Fruit fly (Drosophila melanogaster) whole organism, embryonic: Measurements from ENCODE around the gene CG10866.
A peak's percentile ranks its signal among the peaks of the same experiment; 100 is the strongest.

Experiments
- Antp ChIP-seq: fragments of 200-800 bp; sonication (Bioruptor generic); optimal IDR thresholded peaks from 3 replicates; lab custom pipeline; 2016; ENCODE audit warnings: missing biosample characterization, missing genetic modification characterization
- Bteb2 ChIP-seq: fragments of 200-800 bp; sonication (Bioruptor generic); optimal IDR thresholded peaks from 2 replicates; lab custom pipeline; 2016; ENCODE audit warnings: missing biosample characterization, missing genetic modification characterization
- CG10147 ChIP-seq: fragments of 200-800 bp; sonication (Bioruptor generic); optimal IDR thresholded peaks from 2 replicates; lab custom pipeline; 2019; ENCODE audit warnings: missing biosample characterization, mild to moderate bottlenecking, missing genetic modification characterization, moderate library complexity
- CG10209 ChIP-seq: fragments of 200-800 bp; sonication (Bioruptor generic); optimal IDR thresholded peaks from 3 replicates; lab custom pipeline; 2017; ENCODE audit warnings: missing biosample characterization, mild to moderate bottlenecking, missing genetic modification characterization, missing genetic modification reagents
- CG10565 ChIP-seq: fragments of 200-800 bp; sonication (Bioruptor generic); optimal IDR thresholded peaks from 3 replicates; lab custom pipeline; 2016; ENCODE audit warnings: missing biosample characterization, mild to moderate bottlenecking, missing genetic modification characterization
- CG16815 ChIP-seq: fragments of 200-800 bp; sonication (Bioruptor generic); optimal IDR thresholded peaks from 3 replicates; lab custom pipeline; 2017; ENCODE audit warnings: missing biosample characterization, mild to moderate bottlenecking, missing genetic modification characterization
- CG2199 ChIP-seq: fragments of 200-800 bp; sonication (Bioruptor generic); IDR thresholded peaks from 3 replicates; pipeline ENCODE4 v1.3.6; 2022; ENCODE audit warnings: missing biosample characterization, missing genetic modification characterization
- CG31224 ChIP-seq: fragments of 200-800 bp; sonication (Bioruptor generic); IDR thresholded peaks from 2 replicates; pipeline ENCODE4 v1.3.6; 2022; ENCODE audit warnings: missing biosample characterization, missing genetic modification characterization
- CG42726 ChIP-seq: fragments of 200-800 bp; sonication (Bioruptor generic); IDR thresholded peaks from 2 replicates; pipeline ENCODE4 v1.3.6; 2022; ENCODE audit warnings: missing biosample characterization, missing genetic modification characterization; ENCODE audit not compliant: partially characterized antibody
- CG43689 ChIP-seq: fragments of 200-800 bp; sonication (Bioruptor generic); IDR thresholded peaks from 2 replicates; pipeline ENCODE4 v1.3.6; 2022; ENCODE audit warnings: missing biosample characterization, missing genetic modification characterization
- CG4854 ChIP-seq: fragments of 200-800 bp; sonication (Bioruptor generic); optimal IDR thresholded peaks from 2 replicates; lab custom pipeline; 2016; ENCODE audit warnings: missing biosample characterization, missing genetic modification characterization, inconsistent platforms
- CG6175 ChIP-seq: fragments of 200-800 bp; sonication (Bioruptor generic); IDR thresholded peaks from 3 replicates; pipeline ENCODE4 v1.3.6; 2022; ENCODE audit warnings: missing biosample characterization, missing genetic modification characterization
- CG6765 ChIP-seq: fragments of 200-800 bp; sonication (Bioruptor generic); optimal IDR thresholded peaks from 3 replicates; lab custom pipeline; 2017; ENCODE audit warnings: missing biosample characterization, mild to moderate bottlenecking, missing genetic modification characterization
- CG8281 ChIP-seq: fragments of 200-800 bp; sonication (Bioruptor generic); optimal IDR thresholded peaks from 2 replicates; lab custom pipeline; 2018; ENCODE audit warnings: missing biosample characterization, mild to moderate bottlenecking, missing genetic modification characterization, moderate library complexity
- CG9876 ChIP-seq: fragments of 200-800 bp; sonication (Bioruptor generic); optimal IDR thresholded peaks from 2 replicates; lab custom pipeline; 2016; ENCODE audit warnings: missing biosample characterization, missing genetic modification characterization
- Elba2 ChIP-seq: fragments of 200-800 bp; sonication (Bioruptor generic); optimal IDR thresholded peaks from 3 replicates; lab custom pipeline; 2016; ENCODE audit warnings: missing biosample characterization, missing genetic modification characterization
- Fer1 ChIP-seq: fragments of 200-800 bp; sonication (Bioruptor generic); optimal IDR thresholded peaks from 2 replicates; lab custom pipeline; 2017; ENCODE audit warnings: missing biosample characterization, mild to moderate bottlenecking, missing genetic modification characterization
- Fer3 ChIP-seq: fragments of 200-800 bp; sonication (Bioruptor generic); optimal IDR thresholded peaks from 2 replicates; lab custom pipeline; 2018; ENCODE audit warnings: missing biosample characterization, mild to moderate bottlenecking, missing genetic modification characterization, moderate library complexity
- HHEX ChIP-seq: fragments of 200-800 bp; sonication (Bioruptor generic); optimal IDR thresholded peaks from 3 replicates; lab custom pipeline; 2017; ENCODE audit warnings: missing biosample characterization, mild to moderate bottlenecking, missing genetic modification characterization, missing genetic modification reagents
- HLH4C ChIP-seq: fragments of 200-800 bp; sonication (Bioruptor generic); IDR thresholded peaks from 3 replicates; pipeline ENCODE4 v1.3.6; 2022; ENCODE audit warnings: missing biosample characterization, missing genetic modification characterization; ENCODE audit not compliant: partially characterized antibody
- Jarid2 ChIP-seq: fragments of 200-800 bp; sonication (Bioruptor generic); optimal IDR thresholded peaks from 3 replicates; lab custom pipeline; 2017; ENCODE audit warnings: mild to moderate bottlenecking, missing biosample characterization, missing genetic modification reagents, missing genetic modification characterization
- Lim3 ChIP-seq: fragments of 200-800 bp; sonication (Bioruptor generic); IDR thresholded peaks from 2 replicates; pipeline ENCODE4 v1.3.6; 2022; ENCODE audit warnings: missing biosample characterization, missing genetic modification characterization
- Mes4 ChIP-seq: fragments of 200-800 bp; sonication (Bioruptor generic); optimal IDR thresholded peaks from 2 replicates; lab custom pipeline; 2016; ENCODE audit warnings: missing biosample characterization, missing genetic modification characterization
- Neu2 ChIP-seq: fragments of 200-800 bp; sonication (Bioruptor generic); optimal IDR thresholded peaks from 3 replicates; lab custom pipeline; 2016; ENCODE audit warnings: missing biosample characterization, missing genetic modification characterization, borderline replicate concordance
- NfI ChIP-seq: fragments of 200-800 bp; sonication (Bioruptor generic); optimal IDR thresholded peaks from 3 replicates; lab custom pipeline; 2018; ENCODE audit warnings: missing biosample characterization, mild to moderate bottlenecking, missing genetic modification characterization, moderate library complexity
- Opbp ChIP-seq: fragments of 200-800 bp; sonication (Bioruptor generic); IDR thresholded peaks from 3 replicates; pipeline ENCODE4 v1.3.6; 2022; ENCODE audit warnings: missing biosample characterization, missing genetic modification characterization; ENCODE audit not compliant: partially characterized antibody
- Trl ChIP-seq, 3 experiments: fragments of >200 bp in 2 of 3; fragments of 200-800 bp in 1 of 3; sonication (Bioruptor generic) in 1 of 3; optimal IDR thresholded peaks; 2 replicates in 1 of 3; 3 replicates in 2 of 3; lab custom pipeline; 2016 to 2017; ENCODE audit warnings: missing biosample characterization in 1 of 3, missing genetic modification characterization in 1 of 3
- Usf ChIP-seq: fragments of 200-800 bp; sonication (Bioruptor generic); optimal IDR thresholded peaks from 2 replicates; lab custom pipeline; 2017; ENCODE audit warnings: missing genotype, missing biosample characterization, missing genetic modification characterization
- amos ChIP-seq: fragments of 200-800 bp; sonication (Bioruptor generic); IDR thresholded peaks from 2 replicates; pipeline ENCODE4 v1.3.6; 2022; ENCODE audit warnings: missing biosample characterization, missing genetic modification characterization; ENCODE audit not compliant: partially characterized antibody
- br ChIP-seq: fragments of >200 bp; optimal IDR thresholded peaks from 2 replicates; lab custom pipeline; 2017
- cg ChIP-seq: fragments of 200-800 bp; sonication (Bioruptor generic); optimal IDR thresholded peaks from 3 replicates; lab custom pipeline; 2019; ENCODE audit warnings: missing biosample characterization, mild to moderate bottlenecking, missing genetic modification characterization, moderate library complexity
- chif ChIP-seq, 2 experiments: fragments of 200-800 bp; sonication (Bioruptor generic); optimal IDR thresholded peaks; 3 replicates each; lab custom pipeline; 2016; ENCODE audit warnings: missing biosample characterization in 2 of 2, missing genetic modification characterization in 2 of 2
- en ChIP-seq: fragments of 200-800 bp; sonication (Bioruptor generic); optimal IDR thresholded peaks from 2 replicates; lab custom pipeline; 2016; ENCODE audit warnings: missing biosample characterization, missing genetic modification characterization
- fru ChIP-seq: fragments of >200 bp; optimal IDR thresholded peaks from 2 replicates; lab custom pipeline; 2017
- ind ChIP-seq: fragments of 200-800 bp; sonication (Bioruptor generic); optimal IDR thresholded peaks from 3 replicates; lab custom pipeline; 2016; ENCODE audit warnings: missing biosample characterization, missing genetic modification characterization
- nerfin-1 ChIP-seq: fragments of 200-800 bp; sonication (Bioruptor generic); optimal IDR thresholded peaks from 3 replicates; lab custom pipeline; 2019; ENCODE audit warnings: missing biosample characterization, mild to moderate bottlenecking, missing genetic modification characterization, moderate library complexity
- p53 ChIP-seq: fragments of 200-800 bp; sonication (Bioruptor generic); optimal IDR thresholded peaks from 2 replicates; lab custom pipeline; 2016; ENCODE audit warnings: missing biosample characterization, missing genetic modification characterization
- pfk ChIP-seq: fragments of 200-800 bp; sonication (Bioruptor generic); optimal IDR thresholded peaks from 2 replicates; lab custom pipeline; 2018; ENCODE audit warnings: missing biosample characterization, mild to moderate bottlenecking, missing genetic modification characterization, moderate library complexity
- pum ChIP-seq: fragments of 200-800 bp; sonication (Bioruptor generic); optimal IDR thresholded peaks from 2 replicates; lab custom pipeline; 2016; ENCODE audit warnings: missing biosample characterization, missing genetic modification characterization
- repo ChIP-seq: fragments of 200-800 bp; sonication (Bioruptor generic); optimal IDR thresholded peaks from 2 replicates; lab custom pipeline; 2016; ENCODE audit warnings: missing biosample characterization, missing genetic modification characterization
- scrt ChIP-seq: fragments of 200-800 bp; sonication (Bioruptor generic); optimal IDR thresholded peaks from 2 replicates; lab custom pipeline; 2018; ENCODE audit warnings: missing biosample characterization, mild to moderate bottlenecking, missing genetic modification characterization, moderate library complexity
- sima ChIP-seq: fragments of 200-800 bp; sonication (Bioruptor generic); optimal IDR thresholded peaks from 2 replicates; lab custom pipeline; 2016; ENCODE audit warnings: missing biosample characterization, missing genetic modification characterization
- slou ChIP-seq: fragments of 200-800 bp; sonication (Bioruptor generic); optimal IDR thresholded peaks from 3 replicates; lab custom pipeline; 2016; ENCODE audit warnings: missing biosample characterization, missing genetic modification characterization
- ssp ChIP-seq: fragments of 200-800 bp; sonication (Bioruptor generic); IDR thresholded peaks from 2 replicates; pipeline ENCODE4 v1.3.6; 2022; ENCODE audit warnings: missing biosample characterization, missing genetic modification characterization
- tin ChIP-seq: fragments of 200-800 bp; sonication (Bioruptor generic); optimal IDR thresholded peaks from 3 replicates; lab custom pipeline; 2016; ENCODE audit warnings: missing biosample characterization, missing genetic modification characterization
- trem ChIP-seq: fragments of 200-800 bp; optimal IDR thresholded peaks from 3 replicates; lab custom pipeline; 2019; ENCODE audit warnings: missing biosample characterization, mild to moderate bottlenecking, missing genetic modification characterization, moderate library complexity
- trh ChIP-seq: fragments of 200-800 bp; sonication (Bioruptor generic); optimal IDR thresholded peaks from 2 replicates; lab custom pipeline; 2016; ENCODE audit warnings: missing biosample characterization, missing genetic modification characterization
- unpg ChIP-seq: fragments of 200-800 bp; sonication (Bioruptor generic); optimal IDR thresholded peaks from 3 replicates; lab custom pipeline; 2018; ENCODE audit warnings: missing biosample characterization, mild to moderate bottlenecking, missing genetic modification characterization, moderate library complexity
- wdn ChIP-seq: fragments of 200-800 bp; sonication (Bioruptor generic); IDR thresholded peaks from 2 replicates; pipeline ENCODE4 v1.3.6; 2022; ENCODE audit warnings: missing biosample characterization, missing genetic modification characterization
- wor ChIP-seq: fragments of 200-800 bp; sonication (Bioruptor generic); IDR thresholded peaks from 2 replicates; pipeline ENCODE4 v1.3.6; 2022; ENCODE audit warnings: missing biosample characterization, missing genetic modification characterization

Gene CG10866

dm6 chr3L:3940075-3940819, 2.5 kb upstream of the CG10866 start, which contains the start of gene CG12766 (continued):
- TF ChIP-seq wor (GFP tag; lab: Robert Waterston, UW) (no peak), tin (no peak), amos (GFP tag; lab: Robert Waterston, UW) (peak; percentile 47; the same call in 1 of the 2 replicates), CG16815 (GFP tag; lab: Kevin White, UChicago) (no peak), en (GFP tag; lab: Kevin White, UChicago) (no peak), p53 (GFP tag; lab: Kevin White, UChicago) (no peak), Mes4 (GFP tag; lab: Kevin White, UChicago) (no peak), Neu2 (GFP tag; lab: Kevin White, UChicago) (no peak), CG10147 (GFP tag; lab: Kevin White, UChicago) (peak; percentile 11), CG6765 (no peak), HLH4C (GFP tag; lab: Robert Waterston, UW) (peak; percentile 78), CG42726 (GFP tag; lab: Robert Waterston, UW) (no peak), trh (no peak), Elba2 (GFP tag; lab: Kevin White, UChicago) (no peak), CG4854 (GFP tag; lab: Kevin White, UChicago) (no peak), Fer1 (GFP tag; lab: Kevin White, UChicago) (peak; percentile 32), CG2199 (GFP tag; lab: Robert Waterston, UW) (no peak), CG10565 (no peak), pfk (GFP tag; lab: Kevin White, UChicago) (no peak), fru (lab: Kevin White, UChicago) (no peak), Jarid2 (GFP tag; lab: Kevin White, UChicago) (no peak), CG31224 (GFP tag; lab: Robert Waterston, UW) (no peak), nerfin-1 (tag; lab: Kevin White, UChicago) (no peak), cg (GFP tag; lab: Kevin White, UChicago) (no peak), repo (GFP tag; lab: Kevin White, UChicago) (no peak), Trl (optimal IDR thresholded peaks at IDR 0.05; lab: Kevin White, UChicago) (no peak), Trl (GFP tag; optimal IDR thresholded peaks at IDR 0.05; lab: Kevin White, UChicago) (no peak), CG10209 (GFP tag; lab: Kevin White, UChicago) (no peak), HHEX (GFP tag; lab: Kevin White, UChicago) (no peak), Usf (no peak), trem (tag; lab: Kevin White, UChicago) (no peak), pum (GFP tag; lab: Kevin White, UChicago) (no peak), Antp (GFP tag; lab: Kevin White, UChicago) (no peak), NfI (GFP tag; lab: Kevin White, UChicago) (no peak), Fer3 (tag; lab: Kevin White, UChicago) (peak; percentile 40), sima (GFP tag; lab: Kevin White, UChicago) (no peak), ssp (no peak), Lim3 (GFP tag; lab: Robert Waterston, UW) (no peak), Bteb2 (GFP tag; lab: Kevin White, UChicago) (no peak), Opbp (peak; percentile 34; the same call in 1 of the 3 replicates), ind (GFP tag; lab: Kevin White, UChicago) (no peak), CG8281 (no peak), br (lab: Kevin White, UChicago) (no peak), wdn (GFP tag; lab: Robert Waterston, UW) (no peak), scrt (peak; percentile 1), CG9876 (no peak), slou (GFP tag; lab: Kevin White, UChicago) (no peak), unpg (no peak), CG43689 (no peak), CG6175 (GFP tag; lab: Robert Waterston, UW) (no peak), chif (GFP tag; optimal IDR thresholded peaks at IDR 0.05; lab: Kevin White, UChicago) (no peak)
